Fruit fly (Drosophila melanogaster) whole organism, embryonic: ENCODE measurements around the gene CG10738.

Experiments
- B-H1 ChIP-seq: fragments of 200-800 bp; sonication (Bioruptor generic); IDR thresholded peaks from 3 replicates; pipeline ENCODE4 v1.3.6; 2022; ENCODE audit warnings: missing biosample characterization, missing genetic modification characterization
- BtbVII ChIP-seq: fragments of 200-800 bp; sonication (Bioruptor generic); optimal IDR thresholded peaks from 3 replicates; lab custom pipeline; 2017; ENCODE audit warnings: missing biosample characterization, mild to moderate bottlenecking, missing genetic modification characterization
- CG10543 ChIP-seq: fragments of 200-800 bp; sonication (Bioruptor generic); optimal IDR thresholded peaks from 3 replicates; lab custom pipeline; 2017; ENCODE audit warnings: missing biosample characterization, mild to moderate bottlenecking, missing genetic modification characterization, moderate library complexity
- CG10565 ChIP-seq: fragments of 200-800 bp; sonication (Bioruptor generic); optimal IDR thresholded peaks from 3 replicates; lab custom pipeline; 2016; ENCODE audit warnings: missing biosample characterization, mild to moderate bottlenecking, missing genetic modification characterization
- CG14441 ChIP-seq: fragments of 200-800 bp; sonication (Bioruptor generic); IDR thresholded peaks from 2 replicates; pipeline ENCODE4 v1.3.6; 2022; ENCODE audit warnings: missing biosample characterization, missing genetic modification characterization
- CG17361 ChIP-seq: fragments of 200-800 bp; sonication (Bioruptor generic); IDR thresholded peaks from 3 replicates; pipeline ENCODE4 v1.3.6; 2022; ENCODE audit warnings: missing biosample characterization, missing genetic modification characterization
- CG17802 ChIP-seq: fragments of 200-800 bp; sonication (Bioruptor generic); optimal IDR thresholded peaks from 2 replicates; lab custom pipeline; 2018; ENCODE audit warnings: missing biosample characterization, mild to moderate bottlenecking, missing genetic modification characterization, moderate library complexity
- CG18011 ChIP-seq: fragments of 200-800 bp; sonication (Bioruptor generic); optimal IDR thresholded peaks from 2 replicates; lab custom pipeline; 2017; ENCODE audit warnings: missing biosample characterization, missing genetic modification characterization, mild to moderate bottlenecking, moderate library complexity, missing genotype
- CG18599 ChIP-seq: fragments of 200-800 bp; sonication (Bioruptor generic); optimal IDR thresholded peaks from 3 replicates; lab custom pipeline; 2017; ENCODE audit warnings: missing biosample characterization, missing genetic modification characterization, mild to moderate bottlenecking, moderate library complexity, missing genetic modification reagents
- CG2712 ChIP-seq: fragments of 200-800 bp; optimal IDR thresholded peaks from 3 replicates; lab custom pipeline; 2019; ENCODE audit warnings: missing biosample characterization, mild to moderate bottlenecking, missing genetic modification characterization, moderate library complexity
- CG30403 ChIP-seq: fragments of 200-800 bp; sonication (Bioruptor generic); optimal IDR thresholded peaks from 3 replicates; lab custom pipeline; 2016; ENCODE audit warnings: missing biosample characterization, missing genetic modification characterization
- CG30431 ChIP-seq: fragments of 200-800 bp; sonication (Bioruptor generic); optimal IDR thresholded peaks from 2 replicates; lab custom pipeline; 2017; ENCODE audit warnings: missing biosample characterization, missing genetic modification characterization
- CG31441 ChIP-seq: fragments of 200-800 bp; sonication (Bioruptor generic); IDR thresholded peaks from 2 replicates; pipeline ENCODE4 v1.3.6; 2022; ENCODE audit warnings: missing biosample characterization, missing genetic modification characterization
- CG3995 ChIP-seq: fragments of 200-800 bp; sonication (Bioruptor generic); optimal IDR thresholded peaks from 3 replicates; lab custom pipeline; 2016; ENCODE audit warnings: missing biosample characterization, missing genetic modification characterization
- CG6175 ChIP-seq: fragments of 200-800 bp; sonication (Bioruptor generic); IDR thresholded peaks from 3 replicates; pipeline ENCODE4 v1.3.6; 2022; ENCODE audit warnings: missing biosample characterization, missing genetic modification characterization
- CG6654 ChIP-seq: fragments of 200-800 bp; sonication (Bioruptor generic); optimal IDR thresholded peaks from 2 replicates; lab custom pipeline; 2017; ENCODE audit warnings: missing biosample characterization, mild to moderate bottlenecking, missing genetic modification characterization
- CG6791 ChIP-seq: fragments of 200-800 bp; sonication (Bioruptor generic); IDR thresholded peaks from 3 replicates; pipeline ENCODE4 v1.3.6; 2022; ENCODE audit warnings: missing biosample characterization, missing genetic modification characterization; ENCODE audit not compliant: partially characterized antibody
- CG7271 ChIP-seq: fragments of 200-800 bp; sonication (Bioruptor generic); optimal IDR thresholded peaks from 2 replicates; lab custom pipeline; 2018; ENCODE audit warnings: missing biosample characterization, mild to moderate bottlenecking, missing genetic modification characterization, moderate library complexity
- CG8089 ChIP-seq: fragments of 200-800 bp; sonication (Bioruptor generic); optimal IDR thresholded peaks from 3 replicates; lab custom pipeline; 2016; ENCODE audit warnings: missing biosample characterization, missing genetic modification characterization
- D ChIP-seq, 2 experiments: fragments of 200-800 bp in 1 of 2; fragments of >200 bp in 1 of 2; sonication (Bioruptor generic) in 1 of 2; optimal IDR thresholded peaks; 2 replicates in 1 of 2; 3 replicates in 1 of 2; lab custom pipeline; 2017; ENCODE audit warnings: mild to moderate bottlenecking in 1 of 2, missing biosample characterization in 1 of 2, missing genetic modification characterization in 1 of 2, missing genetic modification reagents in 1 of 2
- Dp ChIP-seq: fragments of 200-800 bp; sonication (Bioruptor generic); optimal IDR thresholded peaks from 2 replicates; lab custom pipeline; 2018; ENCODE audit warnings: missing biosample characterization, mild to moderate bottlenecking, missing genetic modification characterization, moderate library complexity
- Ets65A ChIP-seq: fragments of 200-800 bp; sonication (Bioruptor generic); peaks from one replicate; lab custom pipeline; 2016; ENCODE audit warnings: missing biosample characterization, missing genetic modification characterization
- HmgZ ChIP-seq: fragments of 200-800 bp; sonication (Bioruptor generic); optimal IDR thresholded peaks from 2 replicates; lab custom pipeline; 2018; ENCODE audit warnings: missing biosample characterization, mild to moderate bottlenecking, missing genetic modification characterization
- Kr ChIP-seq: fragments of 200-800 bp; sonication (Bioruptor generic); optimal IDR thresholded peaks from 2 replicates; lab custom pipeline; 2017; ENCODE audit warnings: missing biosample characterization, mild to moderate bottlenecking, missing genetic modification characterization
- Lhr ChIP-seq: fragments of 200-800 bp; sonication (Bioruptor generic); optimal IDR thresholded peaks from 3 replicates; lab custom pipeline; 2017; ENCODE audit warnings: mild to moderate bottlenecking, missing biosample characterization, missing genetic modification reagents, missing genetic modification characterization
- Scr ChIP-seq: fragments of 200-800 bp; sonication (Bioruptor generic); IDR thresholded peaks from 2 replicates; pipeline ENCODE4 v1.3.6; 2022; ENCODE audit warnings: missing biosample characterization, missing genetic modification characterization; ENCODE audit not compliant: partially characterized antibody
- Sin3A ChIP-seq: fragments of >200 bp; optimal IDR thresholded peaks from 2 replicates; lab custom pipeline; 2018
- ase ChIP-seq: fragments of 200-800 bp; sonication (Bioruptor generic); IDR thresholded peaks from 3 replicates; pipeline ENCODE4 v1.3.6; 2022; ENCODE audit warnings: missing biosample characterization, missing genetic modification characterization
- bigmax ChIP-seq: fragments of 200-800 bp; sonication (Bioruptor generic); optimal IDR thresholded peaks from 2 replicates; lab custom pipeline; 2018; ENCODE audit warnings: missing biosample characterization, mild to moderate bottlenecking, missing genetic modification characterization
- disco-r ChIP-seq: fragments of 200-800 bp; sonication (Bioruptor generic); optimal IDR thresholded peaks from 2 replicates; lab custom pipeline; 2016; ENCODE audit warnings: missing biosample characterization, missing genetic modification characterization
- dysf ChIP-seq: fragments of 200-800 bp; sonication (Bioruptor generic); IDR thresholded peaks from 3 replicates; pipeline ENCODE4 v1.3.6; 2022; ENCODE audit warnings: missing biosample characterization, missing genetic modification characterization
- gsb-n ChIP-seq: fragments of 200-800 bp; sonication (Bioruptor generic); optimal IDR thresholded peaks from 3 replicates; lab custom pipeline; 2018; ENCODE audit warnings: missing biosample characterization, mild to moderate bottlenecking, missing genetic modification characterization
- ham ChIP-seq: fragments of 200-800 bp; sonication (Bioruptor generic); IDR thresholded peaks from 2 replicates; pipeline ENCODE4 v1.3.6; 2022; ENCODE audit warnings: missing biosample characterization, missing genetic modification characterization
- ind ChIP-seq: fragments of 200-800 bp; sonication (Bioruptor generic); optimal IDR thresholded peaks from 3 replicates; lab custom pipeline; 2016; ENCODE audit warnings: missing biosample characterization, missing genetic modification characterization
- insv ChIP-seq, 2 experiments: fragments of 200-800 bp; sonication (Bioruptor generic); optimal IDR thresholded peaks; 3 replicates each; lab custom pipeline; 2016 to 2018; ENCODE audit warnings: missing biosample characterization in 2 of 2, missing genetic modification characterization in 2 of 2
- klu ChIP-seq: fragments of 200-800 bp; sonication (Bioruptor generic); IDR thresholded peaks from 2 replicates; pipeline ENCODE4 v1.3.6; 2022; ENCODE audit warnings: missing biosample characterization, missing genetic modification characterization
- lab ChIP-seq: fragments of 200-800 bp; sonication (Bioruptor generic); optimal IDR thresholded peaks from 3 replicates; lab custom pipeline; 2017; ENCODE audit warnings: missing biosample characterization, missing genetic modification characterization, mild to moderate bottlenecking, moderate library complexity, missing genetic modification reagents
- lilli ChIP-seq: fragments of 200-800 bp; sonication (Bioruptor generic); optimal IDR thresholded peaks from 3 replicates; lab custom pipeline; 2016; ENCODE audit warnings: missing biosample characterization, missing genetic modification characterization
- lov ChIP-seq, 2 experiments: fragments of 200-800 bp in 1 of 2; fragments of >200 bp in 1 of 2; sonication (Bioruptor generic) in 1 of 2; IDR thresholded peaks in 1 of 2; optimal IDR thresholded peaks in 1 of 2; 2 replicates in 1 of 2; 3 replicates in 1 of 2; pipeline versions ENCODE4 v1.3.6 to Lab custom; 2017 to 2022; ENCODE audit warnings: missing biosample characterization in 1 of 2, missing genetic modification characterization in 1 of 2
- nerfin-2 ChIP-seq: fragments of 200-800 bp; sonication (Bioruptor generic); IDR thresholded peaks from 2 replicates; pipeline ENCODE4 v1.3.6; 2022; ENCODE audit warnings: missing biosample characterization, missing genetic modification characterization; ENCODE audit not compliant: partially characterized antibody
- phol ChIP-seq: fragments of 200-800 bp; sonication (Bioruptor generic); optimal IDR thresholded peaks from 3 replicates; lab custom pipeline; 2018; ENCODE audit warnings: missing biosample characterization, mild to moderate bottlenecking, missing genetic modification characterization, moderate library complexity
- pum ChIP-seq: fragments of 200-800 bp; sonication (Bioruptor generic); optimal IDR thresholded peaks from 2 replicates; lab custom pipeline; 2016; ENCODE audit warnings: missing biosample characterization, missing genetic modification characterization
- row ChIP-seq: fragments of 200-800 bp; sonication (Bioruptor generic); IDR thresholded peaks from 3 replicates; pipeline ENCODE4 v1.3.6; 2022; ENCODE audit warnings: missing biosample characterization, missing genetic modification characterization
- sisA ChIP-seq: fragments of 200-800 bp; sonication (Bioruptor generic); IDR thresholded peaks from 2 replicates; pipeline ENCODE4 v1.3.6; 2022; ENCODE audit warnings: missing biosample characterization, missing genetic modification characterization
- sug ChIP-seq: fragments of 200-800 bp; optimal IDR thresholded peaks from 2 replicates; lab custom pipeline; 2019; ENCODE audit warnings: missing biosample characterization, mild to moderate bottlenecking, missing genetic modification characterization, moderate library complexity
- unc-4 ChIP-seq: fragments of 200-800 bp; sonication (Bioruptor generic); IDR thresholded peaks from 2 replicates; pipeline ENCODE4 v1.3.6; 2022; ENCODE audit warnings: missing biosample characterization, missing genetic modification characterization; ENCODE audit not compliant: partially characterized antibody
- zen2 ChIP-seq: fragments of 200-800 bp; sonication (Bioruptor generic); IDR thresholded peaks from 3 replicates; pipeline ENCODE4 v1.3.6; 2022; ENCODE audit warnings: missing biosample characterization, missing genetic modification characterization; ENCODE audit not compliant: partially characterized antibody
- zf30C ChIP-seq: fragments of 200-800 bp; sonication (Bioruptor generic); optimal IDR thresholded peaks from 3 replicates; lab custom pipeline; 2018; ENCODE audit warnings: missing biosample characterization, mild to moderate bottlenecking, missing genetic modification characterization

Gene CG10738

DNA sequence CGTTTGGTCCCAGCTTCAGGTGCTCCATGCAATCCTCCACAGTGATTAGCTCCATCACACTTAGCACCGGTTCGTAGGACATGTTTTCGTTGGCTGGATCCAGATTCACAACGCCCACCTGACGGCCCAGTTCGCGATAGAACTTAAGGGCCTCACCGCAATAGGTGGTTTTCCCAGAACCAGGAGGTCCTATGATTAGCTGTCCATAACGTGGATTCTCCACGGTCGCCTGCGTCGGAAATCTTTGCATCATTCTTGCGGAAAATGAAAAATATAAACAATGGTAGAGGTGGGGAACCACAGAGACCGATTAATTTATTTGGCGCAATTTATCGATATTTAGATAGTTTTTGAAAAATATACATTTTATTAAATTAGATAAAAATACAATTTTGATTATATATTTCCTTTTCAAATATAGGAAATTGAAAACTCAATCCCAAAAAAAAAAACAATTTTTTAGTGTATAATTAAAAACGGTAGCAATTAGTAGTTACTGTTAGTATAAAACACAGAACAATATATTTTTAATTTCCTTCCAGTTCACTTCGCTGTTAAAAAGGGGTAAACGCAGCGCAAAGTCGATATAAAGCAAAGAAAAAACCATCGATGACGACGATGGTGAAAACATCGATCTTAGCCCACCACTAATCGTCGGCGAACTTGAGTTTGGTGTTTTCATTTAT, 38.2 kb upstream of the CG10738 start, which contains the start of the genes CG10222 and flr (continued):
- TF ChIP-seq CG6791 (peak; percentile 75; the same call in 2 of the 3 replicates), ham (GFP tag; lab: Robert Waterston, UW) (no peak), klu (GFP tag; lab: Robert Waterston, UW) (no peak), sisA (GFP tag; lab: Robert Waterston, UW) (no peak), row (GFP tag; lab: Robert Waterston, UW) (peak; percentile 77), insv (GFP tag; optimal IDR thresholded peaks at IDR 0.05; lab: Kevin White, UChicago) (no peak), lab (GFP tag; lab: Kevin White, UChicago) (peak; percentile 20), nerfin-2 (GFP tag; lab: Robert Waterston, UW) (peak; percentile 44; the same call in 1 of the 2 replicates), disco-r (GFP tag; lab: Kevin White, UChicago) (no peak), dysf (GFP tag; lab: Robert Waterston, UW) (no peak), CG7271 (tag; lab: Kevin White, UChicago) (no peak), Lhr (GFP tag; lab: Kevin White, UChicago) (peak; percentile 9), ind (GFP tag; lab: Kevin White, UChicago) (peak; percentile 12), Kr (GFP tag; lab: Kevin White, UChicago) (peak; percentile 98), unc-4 (GFP tag; lab: Robert Waterston, UW) (peak; percentile 71), CG6654 (no peak), Sin3A (lab: Kevin White, UChicago) (peak; percentile 3), CG31441 (peak; percentile 45; the same call in 1 of the 2 replicates), Dp (GFP tag; lab: Kevin White, UChicago) (peak; percentile 69), B-H1 (no peak), CG17802 (tag; lab: Kevin White, UChicago) (no peak), ase (GFP tag; lab: Robert Waterston, UW) (no peak), BtbVII (no peak), CG30403 (GFP tag; lab: Kevin White, UChicago) (peak; percentile 32), CG18011 (GFP tag; lab: Kevin White, UChicago) (no peak), CG3995 (GFP tag; lab: Kevin White, UChicago) (peak; percentile 17), Scr (GFP tag; lab: Robert Waterston, UW) (peak; percentile 87), sug (tag; lab: Kevin White, UChicago) (peak; percentile 8), Ets65A (GFP tag; lab: Kevin White, UChicago) (no peak), HmgZ (tag; lab: Kevin White, UChicago) (no peak), gsb-n (peak; percentile 11), D (optimal IDR thresholded peaks at IDR 0.05; lab: Kevin White, UChicago) (peak; percentile 70), D (GFP tag; optimal IDR thresholded peaks at IDR 0.05; lab: Kevin White, UChicago) (peak; percentile 27), CG17361 (GFP tag; lab: Robert Waterston, UW) (peak; percentile 45; the same call in 1 of the 3 replicates), CG10543 (peak; percentile 30), CG6175 (GFP tag; lab: Robert Waterston, UW) (no peak), bigmax (GFP tag; lab: Kevin White, UChicago) (no peak), pum (GFP tag; lab: Kevin White, UChicago) (no peak), zen2 (GFP tag; lab: Robert Waterston, UW) (0 out of 3 replicates have a peak, but pooled peaks have one; percentile 10), CG2712 (tag; lab: Kevin White, UChicago) (peak; percentile 13), zf30C (GFP tag; lab: Kevin White, UChicago) (no peak), CG14441 (GFP tag; lab: Robert Waterston, UW) (no peak), CG10565 (GFP tag; lab: Kevin White, UChicago) (no peak), CG18599 (no peak), phol (tag; lab: Kevin White, UChicago) (peak; percentile 36), CG8089 (GFP tag; lab: Kevin White, UChicago) (no peak), lov (optimal IDR thresholded peaks at IDR 0.05; lab: Kevin White, UChicago) (no peak), lov (GFP tag; IDR thresholded peaks at IDR 0.05; lab: Robert Waterston, UW) (no peak), lilli (GFP tag; lab: Kevin White, UChicago) (peak; percentile 34), CG30431 (no peak)
